Fruit fly (Drosophila melanogaster) whole organism, embryonic: ENCODE measurements around the gene RpS9.

Source experiments
- Aef1 ChIP-seq: fragments of 200-800 bp; sonication (Bioruptor generic); IDR thresholded peaks from 3 replicates; pipeline ENCODE4 v1.3.6; 2022; ENCODE audit warnings: missing biosample characterization, missing genetic modification characterization
- CG10147 ChIP-seq: fragments of 200-800 bp; sonication (Bioruptor generic); optimal IDR thresholded peaks from 2 replicates; lab custom pipeline; 2019; ENCODE audit warnings: missing biosample characterization, mild to moderate bottlenecking, missing genetic modification characterization, moderate library complexity
- CG12299 ChIP-seq: fragments of 200-800 bp; sonication (Bioruptor generic); optimal IDR thresholded peaks from 2 replicates; lab custom pipeline; 2018; ENCODE audit warnings: missing biosample characterization, mild to moderate bottlenecking, missing genetic modification characterization
- CG12391 ChIP-seq: fragments of 200-800 bp; sonication (Bioruptor generic); optimal IDR thresholded peaks from 3 replicates; lab custom pipeline; 2018; ENCODE audit warnings: missing biosample characterization, mild to moderate bottlenecking, missing genetic modification characterization, moderate library complexity
- CG12659 ChIP-seq: fragments of 200-800 bp; sonication (Bioruptor generic); optimal IDR thresholded peaks from 3 replicates; lab custom pipeline; 2017; ENCODE audit warnings: mild to moderate bottlenecking, missing biosample characterization, missing genetic modification reagents, missing genetic modification characterization
- CG15269 ChIP-seq: fragments of 200-800 bp; sonication (Bioruptor generic); optimal IDR thresholded peaks from 2 replicates; lab custom pipeline; 2018; ENCODE audit warnings: missing biosample characterization, mild to moderate bottlenecking, missing genetic modification characterization, moderate library complexity
- CG16813 ChIP-seq: fragments of 200-800 bp; sonication (Bioruptor generic); IDR thresholded peaks from 3 replicates; pipeline ENCODE4 v1.3.6; 2022; ENCODE audit warnings: missing biosample characterization, missing genetic modification characterization; ENCODE audit not compliant: partially characterized antibody
- CG16863 ChIP-seq: fragments of 200-800 bp; sonication (Bioruptor generic); optimal IDR thresholded peaks from 3 replicates; lab custom pipeline; 2016; ENCODE audit warnings: missing biosample characterization, missing genetic modification characterization
- CG17912 ChIP-seq: fragments of 200-800 bp; sonication (Bioruptor generic); optimal IDR thresholded peaks from 2 replicates; lab custom pipeline; 2018; ENCODE audit warnings: missing biosample characterization, mild to moderate bottlenecking, missing genetic modification characterization
- CG1832 ChIP-seq: fragments of 200-800 bp; sonication (Bioruptor generic); optimal IDR thresholded peaks from 2 replicates; lab custom pipeline; 2017; ENCODE audit warnings: missing biosample characterization, mild to moderate bottlenecking, missing genetic modification characterization, inconsistent platforms
- CG31441 ChIP-seq: fragments of 200-800 bp; sonication (Bioruptor generic); IDR thresholded peaks from 2 replicates; pipeline ENCODE4 v1.3.6; 2022; ENCODE audit warnings: missing biosample characterization, missing genetic modification characterization
- CG3281 ChIP-seq: fragments of 200-800 bp; sonication (Bioruptor generic); optimal IDR thresholded peaks from 3 replicates; lab custom pipeline; 2017; ENCODE audit warnings: missing biosample characterization, mild to moderate bottlenecking, missing genetic modification characterization
- CG3838 ChIP-seq: fragments of 200-800 bp; sonication (Bioruptor generic); optimal IDR thresholded peaks from 3 replicates; lab custom pipeline; 2016; ENCODE audit warnings: missing biosample characterization, missing genetic modification characterization
- CG6254 ChIP-seq: fragments of 200-800 bp; sonication (Bioruptor generic); optimal IDR thresholded peaks from 3 replicates; lab custom pipeline; 2017; ENCODE audit warnings: mild to moderate bottlenecking, missing biosample characterization, missing genetic modification reagents, missing genetic modification characterization
- CG7271 ChIP-seq: fragments of 200-800 bp; sonication (Bioruptor generic); optimal IDR thresholded peaks from 2 replicates; lab custom pipeline; 2018; ENCODE audit warnings: missing biosample characterization, mild to moderate bottlenecking, missing genetic modification characterization, moderate library complexity
- CG8359 ChIP-seq: fragments of 200-800 bp; sonication (Bioruptor generic); optimal IDR thresholded peaks from 2 replicates; lab custom pipeline; 2017; ENCODE audit warnings: missing biosample characterization, mild to moderate bottlenecking, missing genetic modification characterization, borderline replicate concordance
- CG8478 ChIP-seq: fragments of >200 bp; optimal IDR thresholded peaks from 2 replicates; lab custom pipeline; 2018
- CG8765 ChIP-seq: fragments of 200-800 bp; sonication (Bioruptor generic); IDR thresholded peaks from 2 replicates; pipeline ENCODE4 v1.3.6; 2022; ENCODE audit warnings: missing biosample characterization, missing genetic modification characterization
- CG9876 ChIP-seq: fragments of 200-800 bp; sonication (Bioruptor generic); optimal IDR thresholded peaks from 2 replicates; lab custom pipeline; 2016; ENCODE audit warnings: missing biosample characterization, missing genetic modification characterization
- Dbx ChIP-seq: fragments of 200-800 bp; sonication (Bioruptor generic); IDR thresholded peaks from 3 replicates; pipeline ENCODE4 v1.3.6; 2022; ENCODE audit warnings: missing biosample characterization, missing genetic modification characterization
- Dip3 ChIP-seq: fragments of 200-800 bp; sonication (Bioruptor generic); optimal IDR thresholded peaks from 3 replicates; lab custom pipeline; 2016; ENCODE audit warnings: missing biosample characterization, missing genetic modification characterization
- Dp ChIP-seq: fragments of 200-800 bp; sonication (Bioruptor generic); optimal IDR thresholded peaks from 2 replicates; lab custom pipeline; 2018; ENCODE audit warnings: missing biosample characterization, mild to moderate bottlenecking, missing genetic modification characterization, moderate library complexity
- Eip74EF ChIP-seq, 2 experiments: fragments of 200-800 bp in 1 of 2; fragments of >200 bp in 1 of 2; sonication (Bioruptor generic) in 1 of 2; optimal IDR thresholded peaks; 2 replicates each; lab custom pipeline; 2017 to 2019; ENCODE audit warnings: missing biosample characterization in 2 of 2, missing genetic modification characterization in 2 of 2, mild to moderate bottlenecking in 1 of 2, moderate library complexity in 1 of 2
- Gug ChIP-seq: fragments of 200-800 bp; sonication (Bioruptor generic); IDR thresholded peaks from 4 replicates; pipeline ENCODE4 v1.3.6; 2022; ENCODE audit warnings: missing biosample characterization, missing genetic modification characterization
- Kr ChIP-seq: fragments of 200-800 bp; sonication (Bioruptor generic); optimal IDR thresholded peaks from 2 replicates; lab custom pipeline; 2017; ENCODE audit warnings: missing biosample characterization, mild to moderate bottlenecking, missing genetic modification characterization
- MESR4 ChIP-seq: fragments of 200-800 bp; sonication (Bioruptor generic); optimal IDR thresholded peaks from 2 replicates; lab custom pipeline; 2018; ENCODE audit warnings: missing biosample characterization, mild to moderate bottlenecking, missing genetic modification characterization, moderate library complexity
- NFAT ChIP-seq: fragments of 200-800 bp; sonication (Bioruptor generic); IDR thresholded peaks from 2 replicates; pipeline ENCODE4 v1.3.6; 2022; ENCODE audit warnings: missing biosample characterization, missing genetic modification characterization
- Side ChIP-seq: fragments of 200-800 bp; sonication (Bioruptor generic); optimal IDR thresholded peaks from 2 replicates; lab custom pipeline; 2016; ENCODE audit warnings: missing biosample characterization, missing genetic modification characterization
- TFAM ChIP-seq: fragments of 200-800 bp; sonication (Bioruptor generic); optimal IDR thresholded peaks from 2 replicates; lab custom pipeline; 2017; ENCODE audit warnings: missing biosample characterization, missing genetic modification characterization, inconsistent platforms
- Taf1 ChIP-seq: fragments of 200-800 bp; sonication (Bioruptor generic); IDR thresholded peaks from 2 replicates; pipeline ENCODE4 v1.3.6; 2022; ENCODE audit warnings: missing biosample characterization, missing genetic modification characterization
- ara ChIP-seq: fragments of 200-800 bp; sonication (Bioruptor generic); IDR thresholded peaks from 2 replicates; pipeline ENCODE4 v1.3.6; 2022; ENCODE audit warnings: missing biosample characterization, missing genetic modification characterization
- az2 ChIP-seq: fragments of 200-800 bp; sonication (Bioruptor generic); optimal IDR thresholded peaks from 3 replicates; lab custom pipeline; 2016; ENCODE audit warnings: missing biosample characterization, missing genetic modification characterization
- bbx ChIP-seq: fragments of 200-800 bp; sonication (Bioruptor generic); IDR thresholded peaks from 2 replicates; pipeline ENCODE4 v1.3.6; 2022; ENCODE audit warnings: missing biosample characterization, missing genetic modification characterization; ENCODE audit not compliant: partially characterized antibody
- bowl ChIP-seq: fragments of 200-800 bp; sonication (Bioruptor generic); IDR thresholded peaks from 2 replicates; pipeline ENCODE4 v1.3.6; 2022; ENCODE audit warnings: missing biosample characterization, missing genetic modification characterization
- da ChIP-seq: fragments of 200-800 bp; sonication (Bioruptor generic); optimal IDR thresholded peaks from 2 replicates; lab custom pipeline; 2016; ENCODE audit warnings: missing biosample characterization, missing genetic modification characterization
- ewg ChIP-seq: fragments of 200-800 bp; sonication (Bioruptor generic); optimal IDR thresholded peaks from 3 replicates; lab custom pipeline; 2017; ENCODE audit warnings: mild to moderate bottlenecking, missing biosample characterization, missing genetic modification reagents, missing genetic modification characterization
- fd102C ChIP-seq: fragments of 200-800 bp; sonication (Bioruptor generic); optimal IDR thresholded peaks from 2 replicates; lab custom pipeline; 2018; ENCODE audit warnings: missing biosample characterization, mild to moderate bottlenecking, missing genetic modification characterization, moderate library complexity
- ftz-f1 ChIP-seq: fragments of 200-800 bp; sonication (Bioruptor generic); optimal IDR thresholded peaks from 2 replicates; lab custom pipeline; 2016; ENCODE audit warnings: missing biosample characterization, missing genetic modification characterization
- fu2 ChIP-seq: fragments of 200-800 bp; sonication (Bioruptor generic); optimal IDR thresholded peaks from 2 replicates; lab custom pipeline; 2016; ENCODE audit warnings: missing biosample characterization, missing genetic modification characterization
- gcm ChIP-seq: fragments of 200-800 bp; sonication (Bioruptor generic); optimal IDR thresholded peaks from 2 replicates; lab custom pipeline; 2019; ENCODE audit warnings: missing biosample characterization, mild to moderate bottlenecking, missing genetic modification characterization, moderate library complexity
- grn ChIP-seq: fragments of 200-800 bp; sonication (Bioruptor generic); optimal IDR thresholded peaks from 3 replicates; lab custom pipeline; 2017; ENCODE audit warnings: missing biosample characterization, missing genetic modification characterization
- jumu ChIP-seq: fragments of 200-800 bp; sonication (Bioruptor generic); optimal IDR thresholded peaks from 3 replicates; lab custom pipeline; 2016; ENCODE audit warnings: missing biosample characterization, missing genetic modification characterization
- ken ChIP-seq: fragments of 200-800 bp; sonication (Bioruptor generic); IDR thresholded peaks from 3 replicates; pipeline ENCODE4 v1.3.6; 2022; ENCODE audit warnings: missing biosample characterization, missing genetic modification characterization
- nerfin-1 ChIP-seq: fragments of 200-800 bp; sonication (Bioruptor generic); optimal IDR thresholded peaks from 3 replicates; lab custom pipeline; 2019; ENCODE audit warnings: missing biosample characterization, mild to moderate bottlenecking, missing genetic modification characterization, moderate library complexity
- phol ChIP-seq: fragments of 200-800 bp; sonication (Bioruptor generic); optimal IDR thresholded peaks from 3 replicates; lab custom pipeline; 2018; ENCODE audit warnings: missing biosample characterization, mild to moderate bottlenecking, missing genetic modification characterization, moderate library complexity
- ssp ChIP-seq: fragments of 200-800 bp; sonication (Bioruptor generic); IDR thresholded peaks from 2 replicates; pipeline ENCODE4 v1.3.6; 2022; ENCODE audit warnings: missing biosample characterization, missing genetic modification characterization
- stwl ChIP-seq: fragments of 200-800 bp; sonication (Bioruptor generic); optimal IDR thresholded peaks from 3 replicates; lab custom pipeline; 2018; ENCODE audit warnings: missing biosample characterization, mild to moderate bottlenecking, missing genetic modification characterization, moderate library complexity
- tup ChIP-seq: fragments of 200-800 bp; sonication (Bioruptor generic); optimal IDR thresholded peaks from 2 replicates; lab custom pipeline; 2016; ENCODE audit warnings: missing biosample characterization, mild to moderate bottlenecking, missing genetic modification characterization, moderate library complexity
- zf30C ChIP-seq: fragments of 200-800 bp; sonication (Bioruptor generic); optimal IDR thresholded peaks from 3 replicates; lab custom pipeline; 2018; ENCODE audit warnings: missing biosample characterization, mild to moderate bottlenecking, missing genetic modification characterization

RpS9 gene

DNA sequence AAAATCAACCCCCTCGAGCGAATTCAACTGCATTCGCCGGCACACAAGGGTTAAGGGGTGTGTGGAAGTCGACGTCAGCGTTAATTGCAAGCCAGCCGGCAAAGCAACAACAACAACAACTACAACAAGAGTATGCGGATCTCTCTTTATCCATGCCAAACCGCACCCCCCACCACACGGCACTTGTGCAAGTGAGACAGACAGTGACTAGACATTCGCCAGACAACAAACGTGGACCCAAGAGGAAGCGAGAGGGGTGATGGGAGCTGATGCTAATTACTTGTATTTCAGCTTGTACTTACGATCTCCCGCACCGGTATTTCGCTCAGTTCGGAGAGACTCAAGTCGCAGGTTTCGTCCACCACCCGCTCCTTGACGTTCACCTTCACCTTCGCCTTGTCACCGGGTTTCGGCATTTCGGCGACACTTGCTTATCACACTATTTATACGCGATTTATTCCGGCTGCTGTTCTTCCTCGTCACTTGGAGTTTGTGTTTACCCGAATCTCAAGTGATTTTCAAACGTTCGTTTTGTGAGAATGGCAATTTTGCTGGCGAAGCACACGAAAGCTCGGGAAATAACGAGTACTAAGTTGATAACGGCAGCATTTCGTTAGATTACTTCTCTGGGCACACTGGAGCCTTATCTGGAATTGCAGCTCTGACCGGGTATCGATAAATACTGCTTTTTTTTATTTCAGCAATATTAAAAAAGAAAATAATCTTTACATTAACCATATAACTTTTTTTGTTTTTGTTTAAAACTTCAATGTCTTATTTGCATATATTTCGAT lies 2.1 kb downstream of the RpS9 start, which contains the start of gene CG3408 (continued):
- TF ChIP-seq CG6254 (GFP tag; lab: Kevin White, UChicago) (no peak), CG15269 (tag; lab: Kevin White, UChicago) (no peak), ewg (GFP tag; lab: Kevin White, UChicago) (peak; percentile 62), Dbx (0 out of 3 replicates have a peak, but pooled peaks have one; percentile 7), da (no peak), fd102C (GFP tag; lab: Kevin White, UChicago) (peak; percentile 36), CG7271 (no peak), gcm (GFP tag; lab: Kevin White, UChicago) (no peak), Aef1 (GFP tag; lab: Robert Waterston, UW) (0 out of 3 replicates have a peak, but pooled peaks have one; percentile 8), Dp (peak; percentile 67), ftz-f1 (GFP tag; lab: Kevin White, UChicago) (no peak), CG3281 (GFP tag; lab: Kevin White, UChicago) (no peak), tup (no peak), Eip74EF (GFP tag; optimal IDR thresholded peaks at IDR 0.05; lab: Kevin White, UChicago) (peak in 1 of 2 experiments; percentile 77), Kr (no peak), NFAT (GFP tag; lab: Robert Waterston, UW) (no peak), Side (no peak), CG16813 (GFP tag; lab: Robert Waterston, UW) (0 out of 3 replicates have a peak, but pooled peaks have one; percentile 18), CG1832 (GFP tag; lab: Kevin White, UChicago) (peak; percentile 82), CG16863 (no peak), MESR4 (GFP tag; lab: Kevin White, UChicago) (peak; percentile 35), CG10147 (GFP tag; lab: Kevin White, UChicago) (no peak), CG8765 (GFP tag; lab: Robert Waterston, UW) (no peak), CG31441 (peak; percentile 14; the same call in 1 of the 2 replicates), CG12659 (peak; percentile 71), jumu (no peak), Dip3 (no peak), Taf1 (no peak), stwl (tag; lab: Kevin White, UChicago) (peak; percentile 93), ara (no peak), CG12391 (peak; percentile 24), ken (GFP tag; lab: Robert Waterston, UW) (peak; percentile 36; the same call in 1 of the 3 replicates), bbx (GFP tag; lab: Robert Waterston, UW) (no peak; the same call in 1 of the 2 replicates), phol (tag; lab: Kevin White, UChicago) (no peak), CG17912 (no peak), nerfin-1 (peak; percentile 50), ssp (GFP tag; lab: Robert Waterston, UW) (no peak), CG9876 (GFP tag; lab: Kevin White, UChicago) (no peak), zf30C (no peak), CG8478 (lab: Kevin White, UChicago) (no peak), CG8359 (GFP tag; lab: Kevin White, UChicago) (no peak), grn (GFP tag; lab: Kevin White, UChicago) (peak; percentile 59), CG12299 (no peak), az2 (GFP tag; lab: Kevin White, UChicago) (no peak), CG3838 (GFP tag; lab: Kevin White, UChicago) (peak; percentile 8), TFAM (no peak), fu2 (no peak), Gug (GFP tag; lab: Robert Waterston, UW) (no peak), bowl (no peak)
